Fruit fly (Drosophila melanogaster) whole organism, embryonic: ENCODE data around the gene mRRF2.

Source experiments
- Aef1 ChIP-seq: fragments of 200-800 bp; sonication (Bioruptor generic); IDR thresholded peaks from 3 replicates; pipeline ENCODE4 v1.3.6; 2022; ENCODE audit warnings: missing biosample characterization, missing genetic modification characterization
- Antp ChIP-seq: fragments of 200-800 bp; sonication (Bioruptor generic); optimal IDR thresholded peaks from 3 replicates; lab custom pipeline; 2016; ENCODE audit warnings: missing biosample characterization, missing genetic modification characterization
- CG10979 ChIP-seq: fragments of 200-800 bp; sonication (Bioruptor generic); optimal IDR thresholded peaks from 2 replicates; lab custom pipeline; 2018; ENCODE audit warnings: missing biosample characterization, mild to moderate bottlenecking, missing genetic modification characterization, moderate library complexity
- CG11085 ChIP-seq: fragments of 200-800 bp; sonication (Bioruptor generic); IDR thresholded peaks from 2 replicates; pipeline ENCODE4 v1.3.6; 2022; ENCODE audit warnings: missing biosample characterization, missing genetic modification characterization
- CG11723 ChIP-seq: fragments of 200-800 bp; sonication (Bioruptor generic); optimal IDR thresholded peaks from 2 replicates; lab custom pipeline; 2017; ENCODE audit warnings: missing biosample characterization, mild to moderate bottlenecking, missing genetic modification characterization
- CG12744 ChIP-seq: fragments of 200-800 bp; sonication (Bioruptor generic); optimal IDR thresholded peaks from 2 replicates; lab custom pipeline; 2016; ENCODE audit warnings: missing biosample characterization, missing genetic modification characterization
- CG13296 ChIP-seq: fragments of 200-800 bp; sonication (Bioruptor generic); optimal IDR thresholded peaks from 3 replicates; lab custom pipeline; 2018; ENCODE audit warnings: missing biosample characterization, mild to moderate bottlenecking, missing genetic modification characterization
- CG14014 ChIP-seq: fragments of 200-800 bp; sonication (Bioruptor generic); IDR thresholded peaks from 2 replicates; pipeline ENCODE4 v1.3.6; 2022; ENCODE audit warnings: missing biosample characterization, missing genetic modification characterization
- CG14667 ChIP-seq: fragments of 200-800 bp; sonication (Bioruptor generic); IDR thresholded peaks from 2 replicates; pipeline ENCODE4 v1.3.6; 2022; ENCODE audit warnings: missing biosample characterization, missing genetic modification characterization
- CG16815 ChIP-seq: fragments of 200-800 bp; sonication (Bioruptor generic); optimal IDR thresholded peaks from 3 replicates; lab custom pipeline; 2017; ENCODE audit warnings: missing biosample characterization, mild to moderate bottlenecking, missing genetic modification characterization
- CG17361 ChIP-seq: fragments of 200-800 bp; sonication (Bioruptor generic); IDR thresholded peaks from 3 replicates; pipeline ENCODE4 v1.3.6; 2022; ENCODE audit warnings: missing biosample characterization, missing genetic modification characterization
- CG17385 ChIP-seq: fragments of 200-800 bp; sonication (Bioruptor generic); optimal IDR thresholded peaks from 3 replicates; lab custom pipeline; 2018; ENCODE audit warnings: missing biosample characterization, mild to moderate bottlenecking, missing genetic modification characterization
- CG17568 ChIP-seq: fragments of 200-800 bp; sonication (Bioruptor generic); optimal IDR thresholded peaks from 2 replicates; lab custom pipeline; 2018; ENCODE audit warnings: missing biosample characterization, mild to moderate bottlenecking, missing genetic modification characterization, moderate library complexity
- CG17802 ChIP-seq: fragments of 200-800 bp; sonication (Bioruptor generic); optimal IDR thresholded peaks from 2 replicates; lab custom pipeline; 2018; ENCODE audit warnings: missing biosample characterization, mild to moderate bottlenecking, missing genetic modification characterization, moderate library complexity
- CG30403 ChIP-seq: fragments of 200-800 bp; sonication (Bioruptor generic); optimal IDR thresholded peaks from 3 replicates; lab custom pipeline; 2016; ENCODE audit warnings: missing biosample characterization, missing genetic modification characterization
- CG33557 ChIP-seq: fragments of 200-800 bp; sonication (Bioruptor generic); optimal IDR thresholded peaks from 2 replicates; lab custom pipeline; 2019; ENCODE audit warnings: missing biosample characterization, mild to moderate bottlenecking, missing genetic modification characterization, moderate library complexity
- CG3838 ChIP-seq: fragments of 200-800 bp; sonication (Bioruptor generic); optimal IDR thresholded peaks from 3 replicates; lab custom pipeline; 2016; ENCODE audit warnings: missing biosample characterization, missing genetic modification characterization
- CG4404 ChIP-seq: fragments of 200-800 bp; sonication (Bioruptor generic); IDR thresholded peaks from 2 replicates; pipeline ENCODE4 v1.3.6; 2022; ENCODE audit warnings: missing biosample characterization, missing genetic modification characterization
- CG4424 ChIP-seq: fragments of 200-800 bp; sonication (Bioruptor generic); optimal IDR thresholded peaks from 3 replicates; lab custom pipeline; 2016; ENCODE audit warnings: missing biosample characterization, missing genetic modification characterization
- CG7786 ChIP-seq: fragments of 200-800 bp; sonication (Bioruptor generic); optimal IDR thresholded peaks from 2 replicates; lab custom pipeline; 2016; ENCODE audit warnings: missing biosample characterization, missing genetic modification characterization
- CG9932 ChIP-seq: fragments of 200-800 bp; sonication (Bioruptor generic); IDR thresholded peaks from 2 replicates; pipeline ENCODE4 v1.3.6; 2022; ENCODE audit warnings: missing biosample characterization, missing genetic modification characterization
- Chrac-16 ChIP-seq: fragments of 200-800 bp; sonication (Bioruptor generic); optimal IDR thresholded peaks from 3 replicates; lab custom pipeline; 2016; ENCODE audit warnings: missing biosample characterization, missing genetic modification characterization
- Hr3 ChIP-seq: fragments of 200-800 bp; sonication (Bioruptor generic); optimal IDR thresholded peaks from 3 replicates; lab custom pipeline; 2016; ENCODE audit warnings: missing biosample characterization, missing genetic modification characterization
- Hr51 ChIP-seq, 2 experiments: fragments of 200-800 bp; sonication (Bioruptor generic); optimal IDR thresholded peaks; 2 replicates in 1 of 2; 3 replicates in 1 of 2; lab custom pipeline; 2016 to 2018; ENCODE audit warnings: missing biosample characterization in 2 of 2, missing genetic modification characterization in 2 of 2, mild to moderate bottlenecking in 1 of 2, moderate library complexity in 1 of 2
- Max ChIP-seq: fragments of 200-800 bp; sonication (Bioruptor generic); optimal IDR thresholded peaks from 2 replicates; lab custom pipeline; 2016; ENCODE audit warnings: missing biosample characterization, mild to moderate bottlenecking, missing genetic modification characterization
- Neu2 ChIP-seq: fragments of 200-800 bp; sonication (Bioruptor generic); optimal IDR thresholded peaks from 3 replicates; lab custom pipeline; 2016; ENCODE audit warnings: missing biosample characterization, missing genetic modification characterization, borderline replicate concordance
- Rx ChIP-seq: fragments of 200-800 bp; sonication (Bioruptor generic); IDR thresholded peaks from 2 replicates; pipeline ENCODE4 v1.3.6; 2022; ENCODE audit warnings: missing biosample characterization, missing genetic modification characterization
- Sox102F ChIP-seq: fragments of 200-800 bp; sonication (Bioruptor generic); optimal IDR thresholded peaks from 2 replicates; lab custom pipeline; 2018; ENCODE audit warnings: missing biosample characterization, mild to moderate bottlenecking, missing genetic modification characterization, moderate library complexity
- cg ChIP-seq: fragments of 200-800 bp; sonication (Bioruptor generic); optimal IDR thresholded peaks from 3 replicates; lab custom pipeline; 2019; ENCODE audit warnings: missing biosample characterization, mild to moderate bottlenecking, missing genetic modification characterization, moderate library complexity
- chif ChIP-seq, 2 experiments: fragments of 200-800 bp; sonication (Bioruptor generic); optimal IDR thresholded peaks; 3 replicates each; lab custom pipeline; 2016; ENCODE audit warnings: missing biosample characterization in 2 of 2, missing genetic modification characterization in 2 of 2
- da ChIP-seq: fragments of 200-800 bp; sonication (Bioruptor generic); optimal IDR thresholded peaks from 2 replicates; lab custom pipeline; 2016; ENCODE audit warnings: missing biosample characterization, missing genetic modification characterization
- ems ChIP-seq: fragments of 200-800 bp; sonication (Bioruptor generic); optimal IDR thresholded peaks from 3 replicates; lab custom pipeline; 2016; ENCODE audit warnings: missing biosample characterization, missing genetic modification characterization
- en ChIP-seq: fragments of 200-800 bp; sonication (Bioruptor generic); optimal IDR thresholded peaks from 2 replicates; lab custom pipeline; 2016; ENCODE audit warnings: missing biosample characterization, missing genetic modification characterization
- eyg ChIP-seq: fragments of 200-800 bp; sonication (Bioruptor generic); optimal IDR thresholded peaks from 3 replicates; lab custom pipeline; 2016; ENCODE audit warnings: missing biosample characterization, missing genetic modification characterization
- fd3F ChIP-seq: fragments of 200-800 bp; sonication (Bioruptor generic); optimal IDR thresholded peaks from 2 replicates; lab custom pipeline; 2018; ENCODE audit warnings: missing biosample characterization, mild to moderate bottlenecking, missing genetic modification characterization, moderate library complexity
- gce ChIP-seq: fragments of 200-800 bp; sonication (Bioruptor generic); IDR thresholded peaks from 3 replicates; pipeline ENCODE4 v1.3.6; 2022; ENCODE audit warnings: missing biosample characterization, missing genetic modification characterization
- gro ChIP-seq: fragments of 200-800 bp; sonication (Bioruptor generic); optimal IDR thresholded peaks from 2 replicates; lab custom pipeline; 2016; ENCODE audit warnings: missing biosample characterization, missing genetic modification characterization
- gt ChIP-seq: fragments of 200-800 bp; sonication (Bioruptor generic); IDR thresholded peaks from 2 replicates; pipeline ENCODE4 v1.3.6; 2022; ENCODE audit warnings: missing biosample characterization, missing genetic modification characterization
- hb ChIP-seq: fragments of 200-800 bp; sonication (Bioruptor generic); IDR thresholded peaks from 3 replicates; pipeline ENCODE4 v1.3.6; 2022; ENCODE audit warnings: missing biosample characterization, missing genetic modification characterization; ENCODE audit not compliant: partially characterized antibody
- maf-S ChIP-seq: fragments of 200-800 bp; sonication (Bioruptor generic); optimal IDR thresholded peaks from 2 replicates; lab custom pipeline; 2016; ENCODE audit warnings: missing biosample characterization, missing genetic modification characterization
- nerfin-1 ChIP-seq: fragments of 200-800 bp; sonication (Bioruptor generic); optimal IDR thresholded peaks from 3 replicates; lab custom pipeline; 2019; ENCODE audit warnings: missing biosample characterization, mild to moderate bottlenecking, missing genetic modification characterization, moderate library complexity
- pros ChIP-seq: fragments of 200-800 bp; sonication (Bioruptor generic); optimal IDR thresholded peaks from 3 replicates; lab custom pipeline; 2019; ENCODE audit warnings: missing biosample characterization, mild to moderate bottlenecking, missing genetic modification characterization, moderate library complexity
- rib ChIP-seq: fragments of 200-800 bp; sonication (Bioruptor generic); IDR thresholded peaks from 2 replicates; pipeline ENCODE4 v1.3.6; 2022; ENCODE audit warnings: missing biosample characterization, missing genetic modification characterization
- run ChIP-seq: fragments of 200-800 bp; sonication (Bioruptor generic); optimal IDR thresholded peaks from 3 replicates; lab custom pipeline; 2018; ENCODE audit warnings: missing biosample characterization, mild to moderate bottlenecking, missing genetic modification characterization
- seq ChIP-seq: fragments of 200-800 bp; sonication (Bioruptor generic); IDR thresholded peaks from 2 replicates; pipeline ENCODE4 v1.3.6; 2022; ENCODE audit warnings: missing biosample characterization, missing genetic modification characterization
- sim ChIP-seq: fragments of 200-800 bp; sonication (Bioruptor generic); IDR thresholded peaks from 2 replicates; pipeline ENCODE4 v1.3.6; 2022; ENCODE audit warnings: missing biosample characterization, missing genetic modification characterization
- ssp ChIP-seq: fragments of 200-800 bp; sonication (Bioruptor generic); IDR thresholded peaks from 2 replicates; pipeline ENCODE4 v1.3.6; 2022; ENCODE audit warnings: missing biosample characterization, missing genetic modification characterization
- trh ChIP-seq: fragments of 200-800 bp; sonication (Bioruptor generic); optimal IDR thresholded peaks from 2 replicates; lab custom pipeline; 2016; ENCODE audit warnings: missing biosample characterization, missing genetic modification characterization
- twi ChIP-seq: fragments of 200-800 bp; optimal IDR thresholded peaks from 2 replicates; lab custom pipeline; 2019; ENCODE audit warnings: missing biosample characterization, mild to moderate bottlenecking, missing genetic modification characterization, moderate library complexity
- vfl ChIP-seq: fragments of 200-800 bp; sonication (Bioruptor generic); optimal IDR thresholded peaks from 2 replicates; lab custom pipeline; 2016; ENCODE audit warnings: missing biosample characterization, missing genetic modification characterization
- wdn ChIP-seq: fragments of 200-800 bp; sonication (Bioruptor generic); IDR thresholded peaks from 2 replicates; pipeline ENCODE4 v1.3.6; 2022; ENCODE audit warnings: missing biosample characterization, missing genetic modification characterization
- yki ChIP-seq: fragments of >200 bp; optimal IDR thresholded peaks from 3 replicates; lab custom pipeline; 2018

mRRF2 gene

dm6 chr3R:22663115-22663514 is 49.6 kb downstream of the mRRF2 start (continued):
- TF ChIP-seq twi (tag; lab: Kevin White, UChicago) (no peak), CG30403 (peak; percentile 72), Hr51 (GFP tag; optimal IDR thresholded peaks at IDR 0.05; lab: Kevin White, UChicago) (peak; percentile 56 to 73), fd3F (GFP tag; lab: Kevin White, UChicago) (peak; percentile 64), sim (GFP tag; lab: Robert Waterston, UW) (peak; percentile 29; the same call in 1 of the 2 replicates), eyg (GFP tag; lab: Kevin White, UChicago) (no peak), run (tag; lab: Kevin White, UChicago) (no peak), gt (GFP tag; lab: Robert Waterston, UW) (no peak), CG17568 (GFP tag; lab: Kevin White, UChicago) (peak; percentile 50), CG17361 (GFP tag; lab: Robert Waterston, UW) (peak; percentile 33; the same call in 1 of the 3 replicates), CG10979 (tag; lab: Kevin White, UChicago) (peak; percentile 59), da (GFP tag; lab: Kevin White, UChicago) (no peak), pros (GFP tag; lab: Kevin White, UChicago) (no peak), maf-S (GFP tag; lab: Kevin White, UChicago) (no peak), rib (GFP tag; lab: Robert Waterston, UW) (no peak), CG33557 (GFP tag; lab: Kevin White, UChicago) (no peak), Aef1 (GFP tag; lab: Robert Waterston, UW) (peak; percentile 41; the same call in 1 of the 3 replicates), CG9932 (GFP tag; lab: Robert Waterston, UW) (peak; percentile 80), en (peak; percentile 7), CG14667 (GFP tag; lab: Robert Waterston, UW) (0 out of 2 replicates have a peak, but pooled peaks have one; percentile 13), CG4424 (peak; percentile 27), CG7786 (GFP tag; lab: Kevin White, UChicago) (peak; percentile 60), CG11085 (GFP tag; lab: Robert Waterston, UW) (no peak), Sox102F (GFP tag; lab: Kevin White, UChicago) (peak; percentile 76), ssp (GFP tag; lab: Robert Waterston, UW) (peak; percentile 39), CG17802 (tag; lab: Kevin White, UChicago) (no peak), Hr3 (GFP tag; lab: Kevin White, UChicago) (peak; percentile 70), CG16815 (GFP tag; lab: Kevin White, UChicago) (peak; percentile 59), wdn (peak; percentile 40; the same call in 1 of the 2 replicates), ems (GFP tag; lab: Kevin White, UChicago) (peak; percentile 22), CG12744 (GFP tag; lab: Kevin White, UChicago) (peak; percentile 2), CG4404 (GFP tag; lab: Robert Waterston, UW) (peak; percentile 47), chif (GFP tag; optimal IDR thresholded peaks at IDR 0.05; lab: Kevin White, UChicago) (peak; percentile 61 to 65), gce (GFP tag; lab: Robert Waterston, UW) (no peak), trh (peak; percentile 26), Chrac-16 (peak; percentile 68), Neu2 (GFP tag; lab: Kevin White, UChicago) (no peak), cg (GFP tag; lab: Kevin White, UChicago) (no peak), CG3838 (GFP tag; lab: Kevin White, UChicago) (peak; percentile 5), CG14014 (peak; percentile 84; the same call in 1 of the 2 replicates), nerfin-1 (tag; lab: Kevin White, UChicago) (peak; percentile 34), CG17385 (GFP tag; lab: Kevin White, UChicago) (peak; percentile 62), CG13296 (GFP tag; lab: Kevin White, UChicago) (peak; percentile 46), CG11723 (no peak), vfl (GFP tag; lab: Kevin White, UChicago) (peak; percentile 13), yki (lab: Kevin White, UChicago) (no peak), gro (GFP tag; lab: Kevin White, UChicago) (no peak), seq (peak; percentile 50; the same call in 1 of the 2 replicates), Rx (no peak), hb (GFP tag; lab: Robert Waterston, UW) (no peak), Max (peak; percentile 23), Antp (no peak)
